1 fruit fly cellular context compared by ENCODE assay signal in the genomic region with DNA sequence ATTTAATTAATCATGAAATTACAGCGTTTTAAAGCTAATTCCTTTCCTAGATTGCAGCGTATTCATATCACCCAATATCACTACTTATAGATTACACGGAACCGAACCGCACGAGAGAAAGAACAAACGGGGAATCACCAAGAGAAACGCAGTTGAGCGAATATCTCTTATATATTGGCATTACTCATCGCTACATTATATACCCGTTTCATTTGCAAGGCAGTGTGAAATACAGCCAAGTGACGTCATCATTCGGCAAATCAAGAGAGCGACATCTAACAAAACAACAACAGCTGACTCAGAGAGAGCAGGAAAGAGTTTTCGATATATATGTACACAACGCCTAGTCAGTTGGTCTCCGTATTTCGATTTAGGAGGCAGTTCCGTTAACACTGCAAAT.
TF ChIP-seq lines count a peak whose summit lies in the region.

A gene (plus strand): TSS at position 350 of the 400 bp plus-strand sequence.

TF ChIP-seq in whole organism, embryonic, 481 proteins besides CTCF, POLR2A, EP300 and RAD21 (continued from another document):
- TF ChIP-seq kay (GFP tag; optimal IDR thresholded peaks at IDR 0.05; lab: Kevin White, UChicago) = peak; percentile 56
- TF ChIP-seq CG17385 (GFP tag; optimal IDR thresholded peaks at IDR 0.05; lab: Kevin White, UChicago) = peak; percentile 4
- peak; percentile 42 for TF ChIP-seq CG34376 (GFP tag; optimal IDR thresholded peaks at IDR 0.05; lab: Kevin White, UChicago)
- peak in 1 of 2 experiments; percentile 44 for TF ChIP-seq crp (GFP tag; optimal IDR thresholded peaks at IDR 0.05; lab: Kevin White, UChicago)
- no peak for TF ChIP-seq Usf (GFP tag; optimal IDR thresholded peaks at IDR 0.05; lab: Kevin White, UChicago)
- TF ChIP-seq sens (GFP tag; lab: Kevin White, UChicago) = peak; percentile 78
- TF ChIP-seq CG13296 (GFP tag; optimal IDR thresholded peaks at IDR 0.05; lab: Kevin White, UChicago) = no peak
- TF ChIP-seq chinmo (GFP tag; IDR thresholded peaks at IDR 0.05; lab: Robert Waterston, UW; ENCODE audit: partially characterized antibody) = peak; percentile 92; the same call in 3 of the 4 replicates
- TF ChIP-seq unpg (GFP tag; optimal IDR thresholded peaks at IDR 0.05; lab: Kevin White, UChicago) = no peak
- no peak for TF ChIP-seq Asciz (GFP tag; optimal IDR thresholded peaks at IDR 0.05; lab: Kevin White, UChicago)
- peak; percentile 86 for TF ChIP-seq BtbVII (GFP tag; optimal IDR thresholded peaks at IDR 0.05; lab: Kevin White, UChicago)
- peak; percentile 36 for TF ChIP-seq exex (tag; optimal IDR thresholded peaks at IDR 0.05; lab: Kevin White, UChicago)
- peak; percentile 53 for TF ChIP-seq mirr (GFP tag; optimal IDR thresholded peaks at IDR 0.05; lab: Kevin White, UChicago)
- TF ChIP-seq CG18476 (GFP tag; optimal IDR thresholded peaks at IDR 0.05; lab: Kevin White, UChicago) = no peak
- TF ChIP-seq Deaf1 (tag; optimal IDR thresholded peaks at IDR 0.05; lab: Kevin White, UChicago) = peak; percentile 40
- TF ChIP-seq sd (tag; optimal IDR thresholded peaks at IDR 0.05; lab: Kevin White, UChicago) = peak; percentile 14
- no peak for TF ChIP-seq ara (GFP tag; IDR thresholded peaks at IDR 0.05; lab: Robert Waterston, UW)
- peak; percentile 43 for TF ChIP-seq D19B (GFP tag; optimal IDR thresholded peaks at IDR 0.05; lab: Kevin White, UChicago)
- no peak for TF ChIP-seq TFAM (GFP tag; optimal IDR thresholded peaks at IDR 0.05; lab: Kevin White, UChicago)
- TF ChIP-seq CG7372 (GFP tag; IDR thresholded peaks at IDR 0.05; lab: Robert Waterston, UW) = no peak
- no peak for TF ChIP-seq salm (tag; optimal IDR thresholded peaks at IDR 0.05; lab: Kevin White, UChicago)
- no peak for TF ChIP-seq CG8089 (GFP tag; optimal IDR thresholded peaks at IDR 0.05; lab: Kevin White, UChicago)
- no peak for TF ChIP-seq Sry-β (GFP tag; optimal IDR thresholded peaks at IDR 0.05; lab: Kevin White, UChicago)
- no peak for TF ChIP-seq CG9609 (GFP tag; optimal IDR thresholded peaks at IDR 0.05; lab: Kevin White, UChicago)
- TF ChIP-seq Doc3 (GFP tag; IDR thresholded peaks at IDR 0.05; lab: Robert Waterston, UW; ENCODE audit: partially characterized antibody) = no peak
- TF ChIP-seq Blimp-1 (GFP tag; optimal IDR thresholded peaks at IDR 0.05; lab: Kevin White, UChicago) = no peak
- peak; percentile 44 for TF ChIP-seq Med (GFP tag; lab: Kevin White, UChicago)
- TF ChIP-seq Eip74EF (GFP tag; optimal IDR thresholded peaks at IDR 0.05; lab: Kevin White, UChicago) = peak in 1 of 2 experiments; percentile 7
- no peak for TF ChIP-seq sna (GFP tag; IDR thresholded peaks at IDR 0.05; lab: Robert Waterston, UW; ENCODE audit: partially characterized antibody)
- TF ChIP-seq CG13894 (tag; optimal IDR thresholded peaks at IDR 0.05; lab: Kevin White, UChicago) = peak; percentile 29
